Worm (Caenorhabditis elegans) whole organism, L2 larva: ENCODE data around the gene F35E8.13.

Source experiments
- C34F6.9 ChIP-seq: fragments of 150-350 bp; optimal IDR thresholded peaks from 2 replicates; lab custom pipeline; 2014; ENCODE audit warnings: missing biosample characterization, missing genetic modification characterization
- F13H6.1 ChIP-seq: sonication (generic microtip); optimal IDR thresholded peaks from 2 replicates; lab custom pipeline; 2016; ENCODE audit warnings: missing genetic modification characterization, missing compliant biosample characterization
- R02D3.7 ChIP-seq: fragments of 150-350 bp; optimal IDR thresholded peaks from 2 replicates; lab custom pipeline; 2014; ENCODE audit warnings: missing biosample characterization, missing genetic modification characterization
- Y55F3AM.14 ChIP-seq: fragments of 200-800 bp; sonication (Bioruptor generic); optimal IDR thresholded peaks from 2 replicates; lab custom pipeline; 2018; ENCODE audit warnings: mild to moderate bottlenecking, missing genetic modification characterization, missing compliant biosample characterization
- ZK546.5 ChIP-seq: sonication (generic microtip); optimal IDR thresholded peaks from 2 replicates; lab custom pipeline; 2017; ENCODE audit warnings: missing biosample characterization, missing genetic modification characterization
- aly-2 ChIP-seq: fragments of 150-350 bp; optimal IDR thresholded peaks from 2 replicates; lab custom pipeline; 2014; ENCODE audit warnings: missing biosample characterization, missing genetic modification characterization
- blmp-1 ChIP-seq: sonication (generic microtip); optimal IDR thresholded peaks from 2 replicates; lab custom pipeline; 2017; ENCODE audit warnings: missing genetic modification characterization, mild to moderate bottlenecking, missing compliant biosample characterization, antibody characterized with exemption, moderate library complexity; ENCODE audit not compliant: insufficient read depth
- ceh-16 ChIP-seq: fragments of 150-350 bp; optimal IDR thresholded peaks from 2 replicates; lab custom pipeline; 2014; ENCODE audit warnings: missing biosample characterization, missing genetic modification characterization
- ceh-82 ChIP-seq: fragments of 150-350 bp; optimal IDR thresholded peaks from 2 replicates; lab custom pipeline; 2014; ENCODE audit warnings: missing biosample characterization, missing genetic modification characterization
- crh-2 ChIP-seq: sonication (generic microtip); optimal IDR thresholded peaks from 2 replicates; lab custom pipeline; 2017; ENCODE audit warnings: missing biosample characterization, missing genetic modification characterization
- egl-27 ChIP-seq: sonication (generic microtip); optimal IDR thresholded peaks from 3 replicates; lab custom pipeline; 2017; ENCODE audit warnings: missing biosample characterization, missing genetic modification reagents, missing genetic modification characterization
- elt-1 ChIP-seq: fragments of 150-350 bp; optimal IDR thresholded peaks from 2 replicates; lab custom pipeline; 2014; ENCODE audit warnings: missing biosample characterization, missing genetic modification characterization
- elt-3 ChIP-seq: sonication (generic microtip); optimal IDR thresholded peaks from 2 replicates; lab custom pipeline; 2017; ENCODE audit warnings: missing biosample characterization, missing genetic modification characterization
- fos-1 ChIP-seq: fragments of 150-350 bp; optimal IDR thresholded peaks from 2 replicates; lab custom pipeline; 2014; ENCODE audit warnings: missing biosample characterization, missing genetic modification characterization
- gmeb-1 ChIP-seq: fragments of 150-350 bp; optimal IDR thresholded peaks from 2 replicates; lab custom pipeline; 2014; ENCODE audit warnings: missing biosample characterization, missing genetic modification characterization
- lin-13 ChIP-seq: fragments of 150-350 bp; optimal IDR thresholded peaks from 2 replicates; lab custom pipeline; 2014; ENCODE audit warnings: missing biosample characterization, missing genetic modification reagents, missing genetic modification characterization
- lin-39 ChIP-seq: fragments of 150-350 bp; optimal IDR thresholded peaks from 2 replicates; lab custom pipeline; 2014; ENCODE audit warnings: missing biosample characterization, missing genetic modification reagents, missing genetic modification characterization
- lsy-2 ChIP-seq, 2 experiments: fragments of 150-350 bp in 1 of 2; sonication (generic microtip) in 1 of 2; optimal IDR thresholded peaks; 2 replicates each; lab custom pipeline; 2014 to 2017; ENCODE audit warnings: missing biosample characterization in 2 of 2, missing genetic modification characterization in 2 of 2
- mab-5 ChIP-seq: fragments of 150-350 bp; optimal IDR thresholded peaks from 2 replicates; lab custom pipeline; 2014; ENCODE audit warnings: missing biosample characterization, missing genetic modification characterization
- mbf-1 ChIP-seq: sonication (generic microtip); optimal IDR thresholded peaks from 2 replicates; lab custom pipeline; 2017; ENCODE audit warnings: missing biosample characterization, missing genetic modification characterization
- nhr-10 ChIP-seq: sonication (generic microtip); optimal IDR thresholded peaks from 2 replicates; lab custom pipeline; 2017; ENCODE audit warnings: missing biosample characterization, missing genetic modification characterization
- nhr-12 ChIP-seq: fragments of 150-350 bp; optimal IDR thresholded peaks from 2 replicates; lab custom pipeline; 2014; ENCODE audit warnings: missing biosample characterization, missing genetic modification characterization
- nhr-129 ChIP-seq: fragments of 150-350 bp; optimal IDR thresholded peaks from 2 replicates; lab custom pipeline; 2014; ENCODE audit warnings: missing biosample characterization, missing genetic modification characterization
- nhr-21 ChIP-seq: fragments of 150-350 bp; optimal IDR thresholded peaks from 2 replicates; lab custom pipeline; 2014; ENCODE audit warnings: missing biosample characterization, missing genetic modification characterization
- nhr-23 ChIP-seq: fragments of 150-350 bp; optimal IDR thresholded peaks from 2 replicates; lab custom pipeline; 2014; ENCODE audit warnings: missing biosample characterization, missing genetic modification reagents, missing genetic modification characterization
- nhr-237 ChIP-seq: fragments of 150-350 bp; optimal IDR thresholded peaks from 2 replicates; lab custom pipeline; 2014; ENCODE audit warnings: missing biosample characterization, missing genetic modification characterization
- nhr-25 ChIP-seq: fragments of 150-350 bp; sonication (generic microtip); optimal IDR thresholded peaks from 3 replicates; lab custom pipeline; 2014; ENCODE audit warnings: missing biosample characterization, missing genetic modification characterization
- nhr-6 ChIP-seq: fragments of 150-350 bp; optimal IDR thresholded peaks from 2 replicates; lab custom pipeline; 2014; ENCODE audit warnings: missing biosample characterization, missing genetic modification characterization
- nhr-77 ChIP-seq: fragments of 150-350 bp; optimal IDR thresholded peaks from 2 replicates; lab custom pipeline; 2014; ENCODE audit warnings: missing biosample characterization, missing genetic modification characterization
- peb-1 ChIP-seq: fragments of 150-350 bp; optimal IDR thresholded peaks from 2 replicates; lab custom pipeline; 2014; ENCODE audit warnings: missing biosample characterization, missing genetic modification characterization
- sem-4 ChIP-seq: fragments of 150-350 bp; optimal IDR thresholded peaks from 2 replicates; lab custom pipeline; 2014; ENCODE audit warnings: missing biosample characterization, missing genetic modification reagents, missing genetic modification characterization
- skn-1 ChIP-seq: sonication (generic microtip); optimal IDR thresholded peaks from 2 replicates; lab custom pipeline; 2017; ENCODE audit warnings: missing biosample characterization, missing genetic modification characterization
- sma-3 ChIP-seq: sonication (generic microtip); optimal IDR thresholded peaks from 2 replicates; lab custom pipeline; 2016; ENCODE audit warnings: missing genetic modification reagents, missing genetic modification characterization, missing compliant biosample characterization
- sma-9 ChIP-seq, 2 experiments: fragments of 150-350 bp in 1 of 2; sonication (generic microtip) in 1 of 2; optimal IDR thresholded peaks; 2 replicates each; lab custom pipeline; 2014 to 2016; ENCODE audit warnings: missing genetic modification characterization in 2 of 2, mild to moderate bottlenecking in 1 of 2, missing biosample characterization in 1 of 2, missing compliant biosample characterization in 1 of 2, missing genetic modification reagents in 1 of 2, moderate library complexity in 1 of 2
- unc-39 ChIP-seq: fragments of 150-350 bp; optimal IDR thresholded peaks from 2 replicates; lab custom pipeline; 2014; ENCODE audit warnings: missing biosample characterization, missing genetic modification characterization
- unc-55 ChIP-seq: fragments of 150-350 bp; sonication (generic microtip); optimal IDR thresholded peaks from 3 replicates; lab custom pipeline; 2014; ENCODE audit warnings: missing biosample characterization, missing genetic modification reagents, missing genetic modification characterization
- unc-62 ChIP-seq: fragments of 150-350 bp; optimal IDR thresholded peaks from 2 replicates; lab custom pipeline; 2014; ENCODE audit warnings: missing biosample characterization, missing genetic modification reagents, missing genetic modification characterization
- zag-1 ChIP-seq: fragments of 150-350 bp; optimal IDR thresholded peaks from 2 replicates; lab custom pipeline; 2014; ENCODE audit warnings: missing biosample characterization, missing genetic modification characterization
- ztf-1 ChIP-seq: fragments of 200-800 bp; sonication (Bioruptor generic); conservative IDR thresholded peaks from 2 replicates; pipeline ENCODE4 v1.3.6; 2022; ENCODE audit warnings: missing genetic modification characterization, missing compliant biosample characterization
- ztf-11 ChIP-seq: sonication (generic microtip); optimal IDR thresholded peaks from 2 replicates; lab custom pipeline; 2017; ENCODE audit warnings: missing biosample characterization, missing genetic modification characterization

The F35E8.13 gene

DNA sequence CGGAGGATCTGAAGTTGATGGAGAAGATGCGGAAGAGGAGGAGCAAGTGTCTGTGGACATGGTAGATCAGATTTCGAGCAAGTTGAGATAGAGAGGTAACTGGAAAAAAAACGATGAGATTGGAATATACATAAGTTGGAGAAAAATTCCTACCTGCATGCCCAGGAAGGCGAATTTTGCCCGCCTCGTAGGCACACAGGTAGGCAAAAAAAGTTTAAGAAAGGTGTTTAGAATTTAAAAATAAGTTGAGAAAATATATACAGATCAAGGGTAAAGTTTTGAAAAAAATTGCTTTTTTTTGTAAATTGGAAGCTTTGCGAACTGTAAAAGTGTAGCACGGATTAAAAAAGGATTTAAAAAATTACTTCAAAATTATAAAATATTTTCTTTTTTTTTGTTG, 43.6 kb upstream of the F35E8.13 start, which contains the start of gene nhr-84:
TSS of gene nhr-84 (minus strand) at position 101 of the 400 bp plus-strand sequence.
- no peak for TF ChIP-seq ztf-11
- TF ChIP-seq elt-3 (tag; lab: Kevin White, UChicago): no peak
- TF ChIP-seq nhr-10 (tag; lab: Kevin White, UChicago): no peak
- TF ChIP-seq nhr-237 (tag; lab: Kevin White, UChicago): no peak
- no peak for TF ChIP-seq fos-1 (tag; lab: Kevin White, UChicago)
- no peak for TF ChIP-seq nhr-6
- no peak for TF ChIP-seq sma-9 (GFP tag; optimal IDR thresholded peaks at IDR 0.05; lab: Kevin White, UChicago)
- TF ChIP-seq sma-9 (tag; optimal IDR thresholded peaks at IDR 0.05; lab: Kevin White, UChicago): no peak
- TF ChIP-seq nhr-77 (tag; lab: Kevin White, UChicago): no peak
- TF ChIP-seq mbf-1: no peak
- TF ChIP-seq aly-2 (tag; lab: Kevin White, UChicago): no peak
- TF ChIP-seq ZK546.5: no peak
- TF ChIP-seq lsy-2 (tag; optimal IDR thresholded peaks at IDR 0.05; lab: Kevin White, UChicago): no peak
- no peak for TF ChIP-seq elt-1 (tag; lab: Kevin White, UChicago)
- TF ChIP-seq nhr-21: no peak
- TF ChIP-seq sma-3 (GFP tag; lab: Kevin White, UChicago): no peak
- TF ChIP-seq zag-1: no peak

DNA sequence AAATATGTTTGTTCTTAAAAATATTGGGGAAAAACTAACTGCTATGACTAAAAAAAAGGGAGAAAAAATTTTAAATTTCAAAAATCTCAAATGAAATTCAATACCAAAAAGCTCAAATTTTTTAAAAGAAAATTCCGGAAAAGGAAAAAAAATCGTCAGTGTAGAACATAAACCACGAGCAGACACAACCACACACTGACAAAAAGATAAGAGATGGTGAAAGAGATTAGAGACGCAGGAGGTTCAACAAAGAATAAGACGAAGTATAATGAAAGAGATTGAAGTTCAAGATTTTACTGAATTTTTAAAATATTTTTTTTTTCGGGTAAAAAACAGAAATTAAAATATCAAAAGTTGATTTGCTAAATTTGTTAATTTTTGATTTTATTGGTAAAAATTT, 43.0 kb upstream of the F35E8.13 start:
- no peak for TF ChIP-seq ceh-82 (tag; lab: Kevin White, UChicago)
- peak; percentile 76 for TF ChIP-seq fos-1 (tag; lab: Kevin White, UChicago)
- peak; percentile 20 for TF ChIP-seq sma-9 (GFP tag; optimal IDR thresholded peaks at IDR 0.05; lab: Kevin White, UChicago)
- no peak for TF ChIP-seq sma-9 (tag; optimal IDR thresholded peaks at IDR 0.05; lab: Kevin White, UChicago)
- peak; percentile 1 for TF ChIP-seq Y55F3AM.14 (GFP tag; lab: Kevin White, UChicago)

DNA sequence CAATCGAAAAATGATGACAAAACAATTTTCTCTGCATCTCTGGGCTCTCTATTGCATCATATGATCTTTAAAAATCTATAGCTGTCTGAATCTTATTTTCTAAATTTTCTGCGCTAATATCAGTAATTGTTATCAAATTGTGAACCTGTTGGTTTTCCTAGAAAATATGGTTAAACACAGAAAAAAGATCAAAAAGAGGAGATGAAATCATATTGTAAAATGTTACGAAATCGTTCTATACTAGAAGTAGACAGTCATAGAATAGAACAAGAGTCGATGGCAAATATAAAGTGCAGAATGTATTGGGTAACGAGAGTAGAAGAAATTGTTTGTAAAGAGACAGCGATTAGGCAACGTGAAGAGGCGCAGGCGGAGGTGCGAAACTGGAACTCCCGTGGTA, 42.4 kb upstream of the F35E8.13 start:
- TF ChIP-seq R02D3.7 (tag; lab: Kevin White, UChicago) (no peak), unc-55 (GFP tag; lab: Kevin White, UChicago) (peak; percentile 57), ceh-82 (tag; lab: Kevin White, UChicago) (no peak), mbf-1 (no peak), sma-9 (GFP tag; optimal IDR thresholded peaks at IDR 0.05; lab: Kevin White, UChicago) (peak; percentile 10), sma-9 (tag; optimal IDR thresholded peaks at IDR 0.05; lab: Kevin White, UChicago) (no peak), sem-4 (tag; lab: Kevin White, UChicago) (no peak), Y55F3AM.14 (GFP tag; lab: Kevin White, UChicago) (no peak), unc-39 (tag; lab: Kevin White, UChicago) (no peak), lin-39 (tag; lab: Kevin White, UChicago) (no peak), nhr-129 (tag; lab: Kevin White, UChicago) (peak; percentile 94), unc-62 (GFP tag; lab: Kevin White, UChicago) (no peak), egl-27 (tag; lab: Kevin White, UChicago) (no peak), elt-3 (tag; lab: Kevin White, UChicago) (no peak), sma-3 (GFP tag; lab: Kevin White, UChicago) (peak; percentile 54), mab-5 (tag; lab: Kevin White, UChicago) (no peak), lin-13 (GFP tag; lab: Kevin White, UChicago) (peak; percentile 19), skn-1 (peak; percentile 98), gmeb-1 (peak; percentile 25), nhr-21 (peak; percentile 57), peb-1 (tag; lab: Kevin White, UChicago) (no peak), nhr-6 (peak; percentile 14), nhr-12 (tag; lab: Kevin White, UChicago) (no peak), F13H6.1 (tag; lab: Kevin White, UChicago) (peak; percentile 57), ceh-16 (tag; lab: Kevin White, UChicago) (no peak), nhr-237 (tag; lab: Kevin White, UChicago) (no peak), lsy-2 (tag; optimal IDR thresholded peaks at IDR 0.05; lab: Kevin White, UChicago) (peak in 1 of 2 experiments; percentile 9), blmp-1 (peak; percentile 5), C34F6.9 (tag; lab: Kevin White, UChicago) (peak; percentile 73), crh-2 (tag; lab: Kevin White, UChicago) (peak; percentile 79), ztf-1 (GFP tag; lab: Robert Waterston, UW) (no peak), nhr-23 (no peak), fos-1 (tag; lab: Kevin White, UChicago) (peak; percentile 85), zag-1 (no peak), nhr-25 (tag; lab: Kevin White, UChicago) (peak; percentile 47)
